Worm (Caenorhabditis elegans) whole organism, late embryonic: Measurements from ENCODE around the gene lec-1.

Experiments
- K09A11.1 ChIP-seq: sonication (generic microtip); optimal IDR thresholded peaks from 2 replicates; lab custom pipeline; 2017; ENCODE audit warnings: antibody characterized with exemption, mild to moderate bottlenecking, missing genetic modification characterization, missing compliant biosample characterization; ENCODE audit not compliant: insufficient read depth
- ceh-14 ChIP-seq: sonication (generic microtip); optimal IDR thresholded peaks from 2 replicates; lab custom pipeline; 2016; ENCODE audit warnings: missing genotype, missing genetic modification characterization, missing compliant biosample characterization
- ceh-24 ChIP-seq: sonication (generic microtip); optimal IDR thresholded peaks from 2 replicates; lab custom pipeline; 2016; ENCODE audit warnings: mild to moderate bottlenecking, missing genetic modification characterization, missing compliant biosample characterization
- ceh-48 ChIP-seq: sonication (generic microtip); optimal IDR thresholded peaks from 2 replicates; lab custom pipeline; 2016; ENCODE audit warnings: missing genetic modification characterization, inconsistent platforms, missing compliant biosample characterization
- ceh-9 ChIP-seq: sonication (generic microtip); optimal IDR thresholded peaks from 2 replicates; lab custom pipeline; 2016; ENCODE audit warnings: mild to moderate bottlenecking, missing genetic modification characterization, inconsistent platforms, missing compliant biosample characterization
- fkh-10 ChIP-seq: fragments of 150-350 bp; optimal IDR thresholded peaks from 2 replicates; lab custom pipeline; 2014; ENCODE audit warnings: missing biosample characterization, missing genetic modification reagents, missing genetic modification characterization
- pha-4 ChIP-seq: fragments of 150-350 bp; optimal IDR thresholded peaks from 2 replicates; lab custom pipeline; 2018; ENCODE audit warnings: missing biosample characterization, missing genetic modification reagents, missing genetic modification characterization
- zip-5 ChIP-seq: sonication (generic microtip); optimal IDR thresholded peaks from 2 replicates; lab custom pipeline; 2016; ENCODE audit warnings: missing genetic modification characterization, missing compliant biosample characterization

ce11 chrII:13159869-13160268, 35.5 kb upstream of the lec-1 start:
- TF ChIP-seq zip-5 (no peak), K09A11.1 (tag; lab: Kevin White, UChicago) (no peak), ceh-9 (tag; lab: Kevin White, UChicago) (no peak), pha-4 (tag; lab: Kevin White, UChicago) (no peak), ceh-48 (no peak), ceh-14 (no peak), fkh-10 (GFP tag; lab: Kevin White, UChicago) (no peak), ceh-24 (tag; lab: Kevin White, UChicago) (no peak)
